Worm (Caenorhabditis elegans) whole organism, L4 larva: ENCODE data around the gene W02B3.4.

Source experiments
- ceh-28 ChIP-seq: fragments of 150-350 bp; optimal IDR thresholded peaks from 2 replicates; lab custom pipeline; 2014; ENCODE audit warnings: missing biosample characterization, missing genetic modification reagents, missing genetic modification characterization
- daf-19 ChIP-seq: fragments of 200-800 bp; sonication (Bioruptor generic); conservative IDR thresholded peaks from 2 replicates; pipeline ENCODE4 v1.3.6; 2022; ENCODE audit warnings: missing genetic modification characterization, missing compliant biosample characterization
- egl-43 ChIP-seq: fragments of 200-800 bp; sonication (Bioruptor generic); IDR thresholded peaks from 2 replicates; pipeline ENCODE4 v1.3.6; 2022; ENCODE audit warnings: missing genetic modification reagents, missing genetic modification characterization, missing compliant biosample characterization
- lin-1 ChIP-seq: fragments of 200-800 bp; sonication (Bioruptor generic); IDR thresholded peaks from 2 replicates; pipeline ENCODE4 v1.3.6; 2022; ENCODE audit warnings: missing genetic modification reagents, missing genetic modification characterization, missing compliant biosample characterization
- lin-38 ChIP-seq: fragments of 200-800 bp; sonication (Bioruptor generic); IDR thresholded peaks from 2 replicates; pipeline ENCODE4 v1.3.6; 2022; ENCODE audit warnings: missing genetic modification reagents, missing genetic modification characterization, missing compliant biosample characterization
- mdl-1 ChIP-seq, 2 experiments: fragments of 150-350 bp in 1 of 2; sonication (generic microtip) in 1 of 2; optimal IDR thresholded peaks; 2 replicates each; lab custom pipeline; 2014 to 2017; ENCODE audit warnings: missing biosample characterization in 2 of 2, missing genetic modification characterization in 2 of 2
- nhr-25 ChIP-seq: sonication (generic microtip); optimal IDR thresholded peaks from 2 replicates; lab custom pipeline; 2017; ENCODE audit warnings: missing genetic modification characterization, mild to moderate bottlenecking, missing compliant biosample characterization, antibody characterized with exemption, moderate library complexity, borderline replicate concordance; ENCODE audit not compliant: insufficient read depth

Gene W02B3.4

ce11 chrIII:631421-631820, 51.8 kb downstream of the W02B3.4 start, which contains the start of gene T19C3.6:
TSS of gene T19C3.6 (minus strand) at chrIII:631521.
- TF ChIP-seq lin-38 (GFP tag; lab: Robert Waterston, UW) (peak; percentile 72), daf-19 (GFP tag; lab: Robert Waterston, UW) (no peak), mdl-1 (tag; optimal IDR thresholded peaks at IDR 0.05; lab: Kevin White, UChicago) (no peak), lin-1 (no peak), nhr-25 (tag; lab: Kevin White, UChicago) (no peak), egl-43 (GFP tag; lab: Robert Waterston, UW) (no peak), ceh-28 (tag; lab: Kevin White, UChicago) (no peak)
